Worm (Caenorhabditis elegans) whole organism, L1 larva: Measurements from ENCODE around the gene sre-9.

Experiments
- ceh-8 ChIP-seq: fragments of 200-800 bp; sonication (Bioruptor generic); optimal IDR thresholded peaks from 2 replicates; lab custom pipeline; 2018; ENCODE audit warnings: mild to moderate bottlenecking, missing genetic modification characterization, moderate library complexity, missing compliant biosample characterization
- egl-13 ChIP-seq: sonication (generic microtip); optimal IDR thresholded peaks from 2 replicates; lab custom pipeline; 2016; ENCODE audit warnings: missing genotype, missing genetic modification reagents, missing genetic modification characterization, missing compliant biosample characterization
- lsy-2 ChIP-seq, 2 experiments: fragments of 150-350 bp; optimal IDR thresholded peaks; 2 replicates each; lab custom pipeline; 2014; ENCODE audit warnings: missing biosample characterization in 2 of 2, missing genetic modification characterization in 2 of 2
- mef-2 ChIP-seq: fragments of 150-350 bp; optimal IDR thresholded peaks from 2 replicates; lab custom pipeline; 2014; ENCODE audit warnings: missing biosample characterization, missing genetic modification characterization
- nhr-11 ChIP-seq: fragments of 150-350 bp; optimal IDR thresholded peaks from 2 replicates; lab custom pipeline; 2014; ENCODE audit warnings: missing biosample characterization, missing genetic modification characterization
- nhr-84 ChIP-seq: sonication (generic microtip); optimal IDR thresholded peaks from 2 replicates; lab custom pipeline; 2017; ENCODE audit warnings: missing biosample characterization, missing genetic modification characterization

- TF ChIP-seq nhr-84 (tag; lab: Kevin White, UChicago) (no peak), ceh-8 (GFP tag; lab: Kevin White, UChicago) (no peak), mef-2 (tag; lab: Kevin White, UChicago) (no peak), nhr-11 (tag; lab: Kevin White, UChicago) (peak; percentile 48), egl-13 (no peak), lsy-2 (tag; optimal IDR thresholded peaks at IDR 0.05; lab: Kevin White, UChicago) (peak in 1 of 2 experiments; percentile 45)
These were observed 20.5 kb upstream of the sre-9 start, which contains the start of gene nhr-158 for ce11 chrV:3874102-3874744.
